Worm (Caenorhabditis elegans) whole organism, L2 larva: ENCODE data around the gene cest-24.
A peak's percentile ranks its signal among the peaks of the same experiment; 100 is the strongest.

Source experiments
- R02D3.7 ChIP-seq: fragments of 150-350 bp; optimal IDR thresholded peaks from 2 replicates; lab custom pipeline; 2014; ENCODE audit warnings: missing biosample characterization, missing genetic modification characterization
- Y55F3AM.14 ChIP-seq: fragments of 200-800 bp; sonication (Bioruptor generic); optimal IDR thresholded peaks from 2 replicates; lab custom pipeline; 2018; ENCODE audit warnings: mild to moderate bottlenecking, missing genetic modification characterization, missing compliant biosample characterization
- ZK546.5 ChIP-seq: sonication (generic microtip); optimal IDR thresholded peaks from 2 replicates; lab custom pipeline; 2017; ENCODE audit warnings: missing biosample characterization, missing genetic modification characterization
- alr-1 ChIP-seq: fragments of 150-350 bp; optimal IDR thresholded peaks from 2 replicates; lab custom pipeline; 2014; ENCODE audit warnings: missing biosample characterization, missing genetic modification characterization
- ama-1 ChIP-seq: fragments of 150-350 bp; optimal IDR thresholded peaks from 2 replicates; lab custom pipeline; 2018; ENCODE audit warnings: inconsistent platforms
- blmp-1 ChIP-seq: sonication (generic microtip); optimal IDR thresholded peaks from 2 replicates; lab custom pipeline; 2017; ENCODE audit warnings: missing genetic modification characterization, mild to moderate bottlenecking, missing compliant biosample characterization, antibody characterized with exemption, moderate library complexity; ENCODE audit not compliant: insufficient read depth
- ceh-16 ChIP-seq: fragments of 150-350 bp; optimal IDR thresholded peaks from 2 replicates; lab custom pipeline; 2014; ENCODE audit warnings: missing biosample characterization, missing genetic modification characterization
- crh-2 ChIP-seq: sonication (generic microtip); optimal IDR thresholded peaks from 2 replicates; lab custom pipeline; 2017; ENCODE audit warnings: missing biosample characterization, missing genetic modification characterization
- dmd-4 ChIP-seq: sonication (generic microtip); optimal IDR thresholded peaks from 2 replicates; lab custom pipeline; 2017; ENCODE audit warnings: missing biosample characterization, missing genetic modification characterization
- elt-1 ChIP-seq: fragments of 150-350 bp; optimal IDR thresholded peaks from 2 replicates; lab custom pipeline; 2014; ENCODE audit warnings: missing biosample characterization, missing genetic modification characterization
- elt-3 ChIP-seq: sonication (generic microtip); optimal IDR thresholded peaks from 2 replicates; lab custom pipeline; 2017; ENCODE audit warnings: missing biosample characterization, missing genetic modification characterization
- fos-1 ChIP-seq: fragments of 150-350 bp; optimal IDR thresholded peaks from 2 replicates; lab custom pipeline; 2014; ENCODE audit warnings: missing biosample characterization, missing genetic modification characterization
- gmeb-1 ChIP-seq: fragments of 150-350 bp; optimal IDR thresholded peaks from 2 replicates; lab custom pipeline; 2014; ENCODE audit warnings: missing biosample characterization, missing genetic modification characterization
- lin-11 ChIP-seq: fragments of 150-350 bp; sonication (generic microtip); optimal IDR thresholded peaks from 2 replicates; lab custom pipeline; 2014; ENCODE audit warnings: missing biosample characterization, missing genetic modification characterization, inconsistent platforms, mixed read lengths
- lin-13 ChIP-seq: fragments of 150-350 bp; optimal IDR thresholded peaks from 2 replicates; lab custom pipeline; 2014; ENCODE audit warnings: missing biosample characterization, missing genetic modification reagents, missing genetic modification characterization
- lin-39 ChIP-seq: fragments of 150-350 bp; optimal IDR thresholded peaks from 2 replicates; lab custom pipeline; 2014; ENCODE audit warnings: missing biosample characterization, missing genetic modification reagents, missing genetic modification characterization
- lsy-2 ChIP-seq, 2 experiments: fragments of 150-350 bp in 1 of 2; sonication (generic microtip) in 1 of 2; optimal IDR thresholded peaks; 2 replicates each; lab custom pipeline; 2014 to 2017; ENCODE audit warnings: missing biosample characterization in 2 of 2, missing genetic modification characterization in 2 of 2
- mab-5 ChIP-seq: fragments of 150-350 bp; optimal IDR thresholded peaks from 2 replicates; lab custom pipeline; 2014; ENCODE audit warnings: missing biosample characterization, missing genetic modification characterization
- mbf-1 ChIP-seq: sonication (generic microtip); optimal IDR thresholded peaks from 2 replicates; lab custom pipeline; 2017; ENCODE audit warnings: missing biosample characterization, missing genetic modification characterization
- mdl-1 ChIP-seq, 2 experiments: fragments of 150-350 bp in 1 of 2; sonication (generic microtip) in 1 of 2; optimal IDR thresholded peaks; 2 replicates each; lab custom pipeline; 2017; ENCODE audit warnings: missing biosample characterization in 2 of 2, missing genetic modification characterization in 2 of 2
- nhr-10 ChIP-seq: sonication (generic microtip); optimal IDR thresholded peaks from 2 replicates; lab custom pipeline; 2017; ENCODE audit warnings: missing biosample characterization, missing genetic modification characterization
- nhr-11 ChIP-seq: fragments of 150-350 bp; optimal IDR thresholded peaks from 2 replicates; lab custom pipeline; 2014; ENCODE audit warnings: missing biosample characterization, missing genetic modification characterization
- nhr-12 ChIP-seq: fragments of 150-350 bp; optimal IDR thresholded peaks from 2 replicates; lab custom pipeline; 2014; ENCODE audit warnings: missing biosample characterization, missing genetic modification characterization
- nhr-129 ChIP-seq: fragments of 150-350 bp; optimal IDR thresholded peaks from 2 replicates; lab custom pipeline; 2014; ENCODE audit warnings: missing biosample characterization, missing genetic modification characterization
- nhr-21 ChIP-seq: fragments of 150-350 bp; optimal IDR thresholded peaks from 2 replicates; lab custom pipeline; 2014; ENCODE audit warnings: missing biosample characterization, missing genetic modification characterization
- nhr-25 ChIP-seq: fragments of 150-350 bp; sonication (generic microtip); optimal IDR thresholded peaks from 3 replicates; lab custom pipeline; 2014; ENCODE audit warnings: missing biosample characterization, missing genetic modification characterization
- nhr-6 ChIP-seq: fragments of 150-350 bp; optimal IDR thresholded peaks from 2 replicates; lab custom pipeline; 2014; ENCODE audit warnings: missing biosample characterization, missing genetic modification characterization
- nhr-77 ChIP-seq: fragments of 150-350 bp; optimal IDR thresholded peaks from 2 replicates; lab custom pipeline; 2014; ENCODE audit warnings: missing biosample characterization, missing genetic modification characterization
- sem-4 ChIP-seq: fragments of 150-350 bp; optimal IDR thresholded peaks from 2 replicates; lab custom pipeline; 2014; ENCODE audit warnings: missing biosample characterization, missing genetic modification reagents, missing genetic modification characterization
- skn-1 ChIP-seq: sonication (generic microtip); optimal IDR thresholded peaks from 2 replicates; lab custom pipeline; 2017; ENCODE audit warnings: missing biosample characterization, missing genetic modification characterization
- sma-3 ChIP-seq: sonication (generic microtip); optimal IDR thresholded peaks from 2 replicates; lab custom pipeline; 2016; ENCODE audit warnings: missing genetic modification reagents, missing genetic modification characterization, missing compliant biosample characterization
- sma-9 ChIP-seq, 2 experiments: fragments of 150-350 bp in 1 of 2; sonication (generic microtip) in 1 of 2; optimal IDR thresholded peaks; 2 replicates each; lab custom pipeline; 2014 to 2016; ENCODE audit warnings: missing genetic modification characterization in 2 of 2, mild to moderate bottlenecking in 1 of 2, missing biosample characterization in 1 of 2, missing compliant biosample characterization in 1 of 2, missing genetic modification reagents in 1 of 2, moderate library complexity in 1 of 2
- snpc-4 ChIP-seq: fragments of 150-350 bp; optimal IDR thresholded peaks from 2 replicates; lab custom pipeline; 2014; ENCODE audit warnings: missing biosample characterization, missing genetic modification characterization
- unc-55 ChIP-seq: fragments of 150-350 bp; sonication (generic microtip); optimal IDR thresholded peaks from 3 replicates; lab custom pipeline; 2014; ENCODE audit warnings: missing biosample characterization, missing genetic modification reagents, missing genetic modification characterization
- zag-1 ChIP-seq: fragments of 150-350 bp; optimal IDR thresholded peaks from 2 replicates; lab custom pipeline; 2014; ENCODE audit warnings: missing biosample characterization, missing genetic modification characterization
- ztf-11 ChIP-seq: sonication (generic microtip); optimal IDR thresholded peaks from 2 replicates; lab custom pipeline; 2017; ENCODE audit warnings: missing biosample characterization, missing genetic modification characterization
- ztf-4 ChIP-seq: fragments of 150-350 bp; optimal IDR thresholded peaks from 2 replicates; lab custom pipeline; 2014; ENCODE audit warnings: missing biosample characterization, missing genetic modification characterization

Gene cest-24

ce11 chrV:6311936-6312335 is 4.8 kb upstream of the cest-24 start:
- no peak for TF ChIP-seq blmp-1 (tag; lab: Kevin White, UChicago)
- TF ChIP-seq R02D3.7 (tag; lab: Kevin White, UChicago), result no peak
- no peak for TF ChIP-seq ceh-16
- no peak for TF ChIP-seq sma-9 (GFP tag; optimal IDR thresholded peaks at IDR 0.05; lab: Kevin White, UChicago)
- TF ChIP-seq sma-9 (tag; optimal IDR thresholded peaks at IDR 0.05; lab: Kevin White, UChicago), result no peak
- no peak for TF ChIP-seq crh-2 (tag; lab: Kevin White, UChicago)
- no peak for TF ChIP-seq ZK546.5
- TF ChIP-seq lin-13 (GFP tag; lab: Kevin White, UChicago), result no peak
- no peak for TF ChIP-seq nhr-10 (tag; lab: Kevin White, UChicago)
- TF ChIP-seq lin-39, result no peak
- no peak for TF ChIP-seq mdl-1 (tag; optimal IDR thresholded peaks at IDR 0.05; lab: Kevin White, UChicago)
- no peak for TF ChIP-seq gmeb-1 (tag; lab: Kevin White, UChicago)
- no peak for TF ChIP-seq mab-5 (tag; lab: Kevin White, UChicago)
- TF ChIP-seq dmd-4, result no peak
- TF ChIP-seq snpc-4 (tag; lab: Kevin White, UChicago), result no peak
- no peak for TF ChIP-seq ztf-11 (tag; lab: Kevin White, UChicago)
- no peak for TF ChIP-seq nhr-77 (tag; lab: Kevin White, UChicago)

- TF ChIP-seq alr-1 (tag; lab: Kevin White, UChicago) (no peak), nhr-11 (tag; lab: Kevin White, UChicago) (no peak), sma-3 (GFP tag; lab: Kevin White, UChicago) (no peak), elt-3 (tag; lab: Kevin White, UChicago) (no peak), nhr-10 (tag; lab: Kevin White, UChicago) (no peak), nhr-12 (tag; lab: Kevin White, UChicago) (no peak), ztf-4 (tag; lab: Kevin White, UChicago) (no peak), ceh-16 (no peak), lin-11 (no peak), nhr-25 (tag; lab: Kevin White, UChicago) (peak; percentile 11), ama-1 (lab: Kevin White, UChicago) (no peak), Y55F3AM.14 (GFP tag; lab: Kevin White, UChicago) (no peak), lsy-2 (tag; optimal IDR thresholded peaks at IDR 0.05; lab: Kevin White, UChicago) (no peak), sem-4 (tag; lab: Kevin White, UChicago) (peak; percentile 8), blmp-1 (tag; lab: Kevin White, UChicago) (peak; percentile 7), lin-39 (no peak), nhr-6 (tag; lab: Kevin White, UChicago) (no peak)
These were observed 1.2 kb downstream of the cest-24 start for ce11 chrV:6317928-6318327.

ce11 chrV:6319358-6319757 is 2.6 kb downstream of the cest-24 start:
- peak; percentile 47 for TF ChIP-seq nhr-21 (tag; lab: Kevin White, UChicago)
- TF ChIP-seq blmp-1 (tag; lab: Kevin White, UChicago), result peak; percentile 34
- TF ChIP-seq nhr-129, result no peak
- peak; percentile 5 for TF ChIP-seq nhr-25 (tag; lab: Kevin White, UChicago)
- TF ChIP-seq crh-2 (tag; lab: Kevin White, UChicago), result peak; percentile 10
- no peak for TF ChIP-seq dmd-4
- TF ChIP-seq sma-9 (GFP tag; optimal IDR thresholded peaks at IDR 0.05; lab: Kevin White, UChicago), result peak; percentile 79
- TF ChIP-seq sma-9 (tag; optimal IDR thresholded peaks at IDR 0.05; lab: Kevin White, UChicago), result no peak
- peak; percentile 68 for TF ChIP-seq sma-3 (GFP tag; lab: Kevin White, UChicago)
- TF ChIP-seq, all 48 proteins: peak for 6

- TF ChIP-seq nhr-25 (tag; lab: Kevin White, UChicago), result no peak
- TF ChIP-seq dmd-4, result no peak
These were observed 4.5 kb downstream of the cest-24 start for ce11 chrV:6321280-6321679.

ce11 chrV:6321733-6322198 is 5.0 kb downstream of the cest-24 start, which contains the start of gene T28C12.15:
TSS of gene T28C12.15 (minus strand) at chrV:6321783.
- TF ChIP-seq nhr-25 (tag; lab: Kevin White, UChicago) (peak; percentile 32), nhr-10 (tag; lab: Kevin White, UChicago) (no peak), zag-1 (no peak), fos-1 (tag; lab: Kevin White, UChicago) (no peak), blmp-1 (tag; lab: Kevin White, UChicago) (peak; percentile 27), elt-1 (no peak), skn-1 (tag; lab: Kevin White, UChicago) (no peak), ztf-11 (tag; lab: Kevin White, UChicago) (no peak), alr-1 (tag; lab: Kevin White, UChicago) (no peak), mbf-1 (tag; lab: Kevin White, UChicago) (no peak), crh-2 (tag; lab: Kevin White, UChicago) (no peak), R02D3.7 (tag; lab: Kevin White, UChicago) (no peak), unc-55 (GFP tag; lab: Kevin White, UChicago) (no peak), sma-9 (GFP tag; optimal IDR thresholded peaks at IDR 0.05; lab: Kevin White, UChicago) (peak; percentile 5), sma-9 (tag; optimal IDR thresholded peaks at IDR 0.05; lab: Kevin White, UChicago) (no peak), elt-3 (tag; lab: Kevin White, UChicago) (no peak), nhr-77 (tag; lab: Kevin White, UChicago) (no peak), gmeb-1 (tag; lab: Kevin White, UChicago) (no peak)
- TF ChIP-seq, all 48 proteins: peak for 3
